Worm (Caenorhabditis elegans) whole organism, L3 larva: ENCODE data around the gene str-139.

Source experiments
- ZK546.5 ChIP-seq: sonication (generic microtip); optimal IDR thresholded peaks from 2 replicates; lab custom pipeline; 2017; ENCODE audit warnings: missing biosample characterization, missing genetic modification characterization
- aly-2 ChIP-seq: fragments of 150-350 bp; optimal IDR thresholded peaks from 2 replicates; lab custom pipeline; 2014; ENCODE audit warnings: missing biosample characterization, missing genetic modification characterization
- ama-1 ChIP-seq: fragments of 150-350 bp; optimal IDR thresholded peaks from 2 replicates; lab custom pipeline; 2018
- ceh-16 ChIP-seq: sonication (generic microtip); optimal IDR thresholded peaks from 2 replicates; lab custom pipeline; 2017; ENCODE audit warnings: missing biosample characterization, missing genetic modification characterization
- ceh-28 ChIP-seq: fragments of 150-350 bp; optimal IDR thresholded peaks from 2 replicates; lab custom pipeline; 2014; ENCODE audit warnings: missing biosample characterization, missing genetic modification reagents, missing genetic modification characterization
- ceh-9 ChIP-seq: sonication (generic microtip); optimal IDR thresholded peaks from 2 replicates; lab custom pipeline; 2018; ENCODE audit warnings: missing biosample characterization, missing genetic modification characterization
- daf-12 ChIP-seq: fragments of 150-350 bp; optimal IDR thresholded peaks from 2 replicates; lab custom pipeline; 2014; ENCODE audit warnings: missing biosample characterization, missing genetic modification reagents, missing genetic modification characterization
- egl-27 ChIP-seq: sonication (generic microtip); optimal IDR thresholded peaks from 4 replicates; lab custom pipeline; 2017; ENCODE audit warnings: missing biosample characterization, missing genetic modification reagents, missing genetic modification characterization
- egl-5 ChIP-seq: fragments of 150-350 bp; optimal IDR thresholded peaks from 2 replicates; lab custom pipeline; 2017; ENCODE audit warnings: missing biosample characterization, missing genetic modification reagents, missing genetic modification characterization, inconsistent platforms
- elt-2 ChIP-seq: sonication (generic microtip); optimal IDR thresholded peaks from 2 replicates; lab custom pipeline; 2016; ENCODE audit warnings: missing genetic modification reagents, mild to moderate bottlenecking, missing genetic modification characterization, missing compliant biosample characterization
- elt-3 ChIP-seq, 3 experiments: fragments of 150-350 bp in 1 of 3; sonication (generic microtip) in 2 of 3; optimal IDR thresholded peaks; 2 replicates in 2 of 3; 4 replicates in 1 of 3; lab custom pipeline; 2014 to 2017; ENCODE audit warnings: missing biosample characterization in 3 of 3, missing genetic modification characterization in 3 of 3
- fkh-10 ChIP-seq: sonication (generic microtip); optimal IDR thresholded peaks from 2 replicates; lab custom pipeline; 2017; ENCODE audit warnings: missing biosample characterization, missing genetic modification reagents, missing genetic modification characterization
- fkh-2 ChIP-seq: fragments of 150-350 bp; optimal IDR thresholded peaks from 2 replicates; lab custom pipeline; 2014; ENCODE audit warnings: missing biosample characterization, missing genetic modification reagents, missing genetic modification characterization
- fos-1 ChIP-seq: fragments of 150-350 bp; optimal IDR thresholded peaks from 2 replicates; lab custom pipeline; 2014; ENCODE audit warnings: missing biosample characterization, missing genetic modification characterization
- hmg-11 ChIP-seq: sonication (generic microtip); optimal IDR thresholded peaks from 2 replicates; lab custom pipeline; 2016; ENCODE audit warnings: missing genetic modification characterization, missing compliant biosample characterization
- jun-1 ChIP-seq: fragments of 150-350 bp; optimal IDR thresholded peaks from 2 replicates; lab custom pipeline; 2014; ENCODE audit warnings: missing biosample characterization, missing genetic modification reagents, missing genetic modification characterization
- lin-39 ChIP-seq: fragments of 150-350 bp; optimal IDR thresholded peaks from 2 replicates; lab custom pipeline; 2018; ENCODE audit warnings: missing biosample characterization, missing genetic modification reagents, missing genetic modification characterization
- lsy-12 ChIP-seq: sonication (generic microtip); optimal IDR thresholded peaks from 2 replicates; lab custom pipeline; 2016; ENCODE audit warnings: mild to moderate bottlenecking, missing genetic modification characterization, missing compliant biosample characterization
- mdl-1 ChIP-seq: fragments of 150-350 bp; optimal IDR thresholded peaks from 2 replicates; lab custom pipeline; 2014; ENCODE audit warnings: missing biosample characterization, missing genetic modification characterization
- mml-1 ChIP-seq: fragments of 150-350 bp; sonication (generic microtip); optimal IDR thresholded peaks from 3 replicates; lab custom pipeline; 2014; ENCODE audit warnings: missing biosample characterization, missing genetic modification characterization
- nfya-1 ChIP-seq: sonication (generic microtip); optimal IDR thresholded peaks from 2 replicates; lab custom pipeline; 2017; ENCODE audit warnings: missing genetic modification characterization, mild to moderate bottlenecking, missing compliant biosample characterization, antibody characterized with exemption, moderate library complexity; ENCODE audit not compliant: insufficient read depth
- nhr-11 ChIP-seq: fragments of 150-350 bp; optimal IDR thresholded peaks from 2 replicates; lab custom pipeline; 2014; ENCODE audit warnings: missing biosample characterization, missing genetic modification characterization
- nhr-12 ChIP-seq: fragments of 150-350 bp; optimal IDR thresholded peaks from 2 replicates; lab custom pipeline; 2014; ENCODE audit warnings: missing biosample characterization, missing genetic modification characterization
- nhr-23 ChIP-seq: fragments of 150-350 bp; optimal IDR thresholded peaks from 2 replicates; lab custom pipeline; 2014; ENCODE audit warnings: missing biosample characterization, missing genetic modification reagents, missing genetic modification characterization
- nhr-237 ChIP-seq: fragments of 150-350 bp; optimal IDR thresholded peaks from 2 replicates; lab custom pipeline; 2014; ENCODE audit warnings: missing biosample characterization, missing genetic modification characterization
- nhr-28 ChIP-seq: fragments of 150-350 bp; optimal IDR thresholded peaks from 2 replicates; lab custom pipeline; 2014; ENCODE audit warnings: missing biosample characterization, missing genetic modification characterization
- nhr-43 ChIP-seq: sonication (generic microtip); optimal IDR thresholded peaks from 2 replicates; lab custom pipeline; 2016; ENCODE audit warnings: mild to moderate bottlenecking, missing genetic modification characterization, missing compliant biosample characterization; ENCODE audit not compliant: poor library complexity, severe bottlenecking
- nhr-67 ChIP-seq: fragments of 150-350 bp; optimal IDR thresholded peaks from 2 replicates; lab custom pipeline; 2014; ENCODE audit warnings: missing biosample characterization, missing genetic modification characterization
- pqm-1 ChIP-seq: fragments of 150-350 bp; optimal IDR thresholded peaks from 2 replicates; lab custom pipeline; 2017; ENCODE audit warnings: missing biosample characterization, missing genetic modification characterization, inconsistent platforms
- sea-2 ChIP-seq: fragments of 150-350 bp; sonication (generic microtip); optimal IDR thresholded peaks from 4 replicates; lab custom pipeline; 2014; ENCODE audit warnings: missing biosample characterization, missing genetic modification reagents, missing genetic modification characterization
- skn-1 ChIP-seq: fragments of 150-350 bp; optimal IDR thresholded peaks from 2 replicates; lab custom pipeline; 2014; ENCODE audit warnings: missing biosample characterization, missing genetic modification characterization
- snpc-4 ChIP-seq: fragments of 150-350 bp; optimal IDR thresholded peaks from 2 replicates; lab custom pipeline; 2014; ENCODE audit warnings: missing biosample characterization, missing genetic modification characterization
- unc-39 ChIP-seq: sonication (generic microtip); optimal IDR thresholded peaks from 4 replicates; lab custom pipeline; 2017; ENCODE audit warnings: missing biosample characterization, missing genetic modification characterization
- unc-62 ChIP-seq: fragments of 150-350 bp; sonication (generic microtip); optimal IDR thresholded peaks from 4 replicates; lab custom pipeline; 2014; ENCODE audit warnings: missing biosample characterization, missing genetic modification reagents, missing genetic modification characterization
- zag-1 ChIP-seq: fragments of 150-350 bp; optimal IDR thresholded peaks from 2 replicates; lab custom pipeline; 2014; ENCODE audit warnings: missing biosample characterization, missing genetic modification characterization
- ztf-11 ChIP-seq: fragments of 150-350 bp; optimal IDR thresholded peaks from 2 replicates; lab custom pipeline; 2014; ENCODE audit warnings: missing biosample characterization, missing genetic modification characterization
- ztf-4 ChIP-seq: fragments of 150-350 bp; optimal IDR thresholded peaks from 2 replicates; lab custom pipeline; 2014; ENCODE audit warnings: missing biosample characterization, missing genetic modification characterization

The str-139 gene

ce11 chrV:8090595-8090994 lies 28.6 kb upstream of the str-139 start, which contains the start of gene str-130:
Gene str-130 (minus strand): TSS chrV:8090695.
- no peak for TF ChIP-seq lsy-12
- TF ChIP-seq nhr-12 (tag; lab: Kevin White, UChicago): no peak
- no peak for TF ChIP-seq lin-39
- no peak for TF ChIP-seq nhr-11 (tag; lab: Kevin White, UChicago)
- TF ChIP-seq zag-1 (tag; lab: Kevin White, UChicago): no peak
- no peak for TF ChIP-seq ceh-9 (tag; lab: Kevin White, UChicago)
- TF ChIP-seq mml-1 (tag; lab: Kevin White, UChicago): no peak
- TF ChIP-seq ama-1 (lab: Kevin White, UChicago): no peak
- no peak for TF ChIP-seq nfya-1
- no peak for TF ChIP-seq snpc-4 (tag; lab: Kevin White, UChicago)
- no peak for TF ChIP-seq elt-3 (tag; optimal IDR thresholded peaks at IDR 0.05; lab: Kevin White, UChicago)

DNA sequence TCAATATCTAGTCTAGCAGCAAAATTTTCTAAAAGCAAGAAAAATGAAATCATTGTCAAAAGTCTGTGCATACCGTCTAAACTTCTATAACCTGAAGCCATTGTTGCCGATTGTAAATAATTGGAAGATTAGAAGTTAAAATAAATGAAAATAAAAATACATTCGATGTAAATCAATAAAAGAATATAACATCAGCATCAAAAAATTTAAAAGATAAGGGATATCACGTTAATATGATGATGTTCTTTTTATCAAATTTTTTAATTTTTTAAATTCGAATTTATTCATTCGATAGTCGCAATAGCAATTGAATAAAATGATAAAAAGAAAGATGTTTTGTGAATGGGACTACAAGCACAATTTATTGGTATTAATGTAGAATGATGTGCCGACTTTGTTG lies 23.2 kb upstream of the str-139 start, which contains the start of gene C09H5.7:
TSS of gene C09H5.7 (minus strand) at position 101 of the 400 bp plus-strand sequence.
- TF ChIP-seq fos-1: no peak
- no peak for TF ChIP-seq egl-27 (tag; lab: Kevin White, UChicago)
- no peak for TF ChIP-seq nhr-11 (tag; lab: Kevin White, UChicago)
- TF ChIP-seq nhr-43: no peak
- no peak for TF ChIP-seq nhr-237 (tag; lab: Kevin White, UChicago)
- TF ChIP-seq nhr-23: no peak
- no peak for TF ChIP-seq ceh-28 (tag; lab: Kevin White, UChicago)
- no peak for TF ChIP-seq elt-2
- no peak for TF ChIP-seq aly-2 (tag; lab: Kevin White, UChicago)
- TF ChIP-seq daf-12: no peak
- no peak for TF ChIP-seq sea-2
- no peak for TF ChIP-seq lin-39
- TF ChIP-seq nhr-67 (tag; lab: Kevin White, UChicago): no peak
- TF ChIP-seq unc-39 (tag; lab: Kevin White, UChicago): no peak
- TF ChIP-seq zag-1 (tag; lab: Kevin White, UChicago): no peak
- TF ChIP-seq ztf-4: no peak

DNA sequence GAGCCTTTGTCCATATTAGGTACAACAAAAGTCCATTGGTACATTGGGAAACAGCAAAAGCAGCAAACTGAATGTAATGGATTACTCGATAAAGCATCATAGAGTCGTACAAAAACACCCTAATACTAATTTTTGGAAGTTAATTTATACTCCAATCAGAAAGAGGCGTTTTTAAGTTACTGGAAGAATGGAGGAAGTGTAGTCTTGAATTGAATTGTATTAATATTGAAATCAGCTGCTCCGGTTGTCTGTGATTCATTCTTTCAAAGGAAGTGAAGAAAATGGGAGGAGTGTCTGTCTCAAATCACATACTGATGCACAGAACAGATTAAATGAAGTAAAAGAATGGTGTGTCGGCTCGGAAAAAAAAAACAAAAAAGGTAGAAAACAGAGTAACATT lies 19.6 kb upstream of the str-139 start, which contains the start of gene str-131:
TSS of gene str-131 (minus strand) at position 101 of the 400 bp plus-strand sequence.
- TF ChIP-seq nhr-23: no peak
- TF ChIP-seq jun-1 (tag; lab: Kevin White, UChicago): no peak
- TF ChIP-seq fos-1: no peak
- TF ChIP-seq ztf-11: no peak
- no peak for TF ChIP-seq ZK546.5 (tag; lab: Kevin White, UChicago)
- no peak for TF ChIP-seq nhr-11 (tag; lab: Kevin White, UChicago)
- no peak for TF ChIP-seq elt-3 (tag; optimal IDR thresholded peaks at IDR 0.05; lab: Kevin White, UChicago)
- TF ChIP-seq aly-2 (tag; lab: Kevin White, UChicago): no peak
- TF ChIP-seq egl-27 (tag; lab: Kevin White, UChicago): no peak
- TF ChIP-seq daf-12: no peak
- TF ChIP-seq fkh-10 (GFP tag; lab: Kevin White, UChicago): no peak
- TF ChIP-seq nhr-67 (tag; lab: Kevin White, UChicago): no peak
- TF ChIP-seq, all 47 proteins: peak for 0

DNA sequence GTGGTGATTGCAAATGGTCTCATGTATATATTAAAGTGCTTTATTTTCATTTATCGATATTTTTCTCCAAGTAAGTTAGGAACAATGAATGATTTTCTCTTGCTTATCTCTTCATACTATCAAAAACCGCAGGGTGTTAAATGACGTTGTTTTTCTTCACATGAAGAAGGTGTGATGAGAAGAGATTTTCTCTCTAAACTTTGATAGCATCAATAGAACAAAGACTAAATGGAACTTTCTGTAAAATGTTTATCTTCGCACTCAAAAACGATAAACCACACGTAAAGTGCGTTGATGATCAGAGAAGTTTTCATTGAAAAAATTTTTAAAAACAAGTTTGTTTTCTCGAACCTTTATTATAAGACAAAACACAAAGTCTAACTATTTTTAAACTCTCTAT lies 17.8 kb upstream of the str-139 start:
- TF ChIP-seq nhr-67 (tag; lab: Kevin White, UChicago) (no peak), nfya-1 (no peak), mdl-1 (no peak), hmg-11 (tag; lab: Kevin White, UChicago) (no peak), nhr-11 (tag; lab: Kevin White, UChicago) (no peak), fkh-2 (no peak), nhr-12 (tag; lab: Kevin White, UChicago) (no peak), egl-27 (tag; lab: Kevin White, UChicago) (no peak), ceh-9 (tag; lab: Kevin White, UChicago) (no peak), unc-62 (no peak), elt-2 (no peak), ceh-16 (tag; lab: Kevin White, UChicago) (no peak), fos-1 (no peak), aly-2 (tag; lab: Kevin White, UChicago) (no peak), skn-1 (tag; lab: Kevin White, UChicago) (no peak), egl-5 (tag; lab: Kevin White, UChicago) (no peak), ceh-28 (tag; lab: Kevin White, UChicago) (no peak), pqm-1 (tag; lab: Kevin White, UChicago) (no peak), nhr-28 (no peak)
